Fruit fly (Drosophila melanogaster) ovary, adult (tissue): ENCODE data around the gene CG34269.
A peak's percentile ranks its signal among the peaks of the same experiment; 100 is the strongest.

ENCODE experiments used
- CG17801 ChIP-seq: fragments of 200-800 bp; optimal IDR thresholded peaks from 2 replicates; lab custom pipeline; 2019; ENCODE audit warnings: missing biosample characterization, mild to moderate bottlenecking, missing genetic modification characterization, moderate library complexity; ENCODE audit not compliant: partially characterized antibody

CG34269 gene

DNA sequence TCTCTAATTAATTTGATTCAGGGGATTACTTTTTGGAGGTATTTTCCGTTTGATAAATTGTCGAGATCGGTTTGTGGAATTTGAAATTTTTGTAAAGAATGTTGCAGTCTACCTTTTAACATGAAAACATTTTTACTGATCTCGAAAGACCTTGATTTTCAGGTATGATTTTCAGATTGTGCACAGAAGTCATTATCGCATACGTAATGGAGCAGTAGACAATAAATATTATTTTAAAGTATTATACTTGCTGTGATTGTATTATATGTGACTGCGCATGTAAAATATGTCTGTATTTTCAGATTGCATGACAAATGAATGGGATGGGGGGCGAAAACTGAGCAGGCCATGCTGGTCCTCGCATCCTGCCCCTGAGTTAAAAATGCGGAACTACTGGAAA lies at the start of gene CG34269:
Gene CG34269, plus strand, starts transcription at position 301 of the 400 bp plus-strand sequence.
- TF ChIP-seq CG17801 (GFP tag; lab: Kevin White, UChicago), result no peak

DNA sequence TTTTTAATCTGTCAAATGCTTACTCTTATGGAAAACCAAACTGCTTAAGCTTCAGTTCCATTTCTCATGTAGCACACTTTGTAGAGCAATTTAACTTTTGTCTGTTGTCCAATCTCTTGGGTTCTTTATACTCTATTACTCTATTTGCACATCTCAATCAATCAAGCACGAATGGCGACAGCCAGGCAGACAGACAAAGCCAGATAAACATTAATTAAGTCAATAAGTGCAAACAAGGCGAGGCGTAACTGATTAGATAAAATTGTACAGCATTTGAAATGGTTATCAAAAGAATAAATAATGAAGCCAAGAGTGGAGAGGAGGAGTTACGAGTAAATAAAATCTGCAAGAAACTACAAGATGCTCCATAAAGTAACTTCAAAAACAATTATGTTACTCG lies 44.3 kb upstream of the CG34269 start:
- no peak for TF ChIP-seq CG17801 (GFP tag; lab: Kevin White, UChicago)

DNA sequence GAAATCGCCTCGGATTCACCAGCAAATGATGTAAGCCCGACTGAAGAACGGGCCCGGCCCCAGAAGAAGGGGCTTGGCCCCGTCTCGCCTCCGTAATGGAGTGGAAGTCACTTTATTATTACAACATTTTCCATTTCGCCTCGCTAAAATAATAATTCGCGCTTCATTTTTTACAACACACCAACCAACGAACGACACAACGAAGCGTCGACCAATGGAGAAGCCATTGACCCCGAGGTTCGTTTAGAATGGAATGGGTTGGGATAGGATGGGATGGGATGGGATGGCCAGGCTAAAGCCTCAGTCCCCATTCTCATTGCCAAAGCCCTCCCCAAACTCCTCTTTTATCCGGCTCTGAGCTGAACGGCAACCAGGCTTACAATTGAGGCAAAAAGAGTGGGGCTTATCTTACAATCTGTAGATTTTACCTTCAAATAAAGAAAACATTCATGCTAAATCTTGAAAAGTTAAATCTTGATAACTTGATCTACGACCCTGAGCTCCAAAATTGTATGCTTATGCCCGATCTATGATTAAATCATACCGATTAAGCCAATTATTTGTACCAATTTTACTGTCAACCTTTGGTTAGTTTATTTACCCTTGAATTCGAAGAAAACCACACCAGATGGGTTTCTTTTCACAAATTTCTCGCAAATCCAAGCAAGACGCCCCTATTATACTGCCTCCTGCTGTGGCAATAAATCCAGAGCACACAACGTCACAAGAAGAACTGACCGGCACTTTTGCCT lies 43.4 kb upstream of the CG34269 start:
- TF ChIP-seq CG17801 (GFP tag; lab: Kevin White, UChicago), result no peak

DNA sequence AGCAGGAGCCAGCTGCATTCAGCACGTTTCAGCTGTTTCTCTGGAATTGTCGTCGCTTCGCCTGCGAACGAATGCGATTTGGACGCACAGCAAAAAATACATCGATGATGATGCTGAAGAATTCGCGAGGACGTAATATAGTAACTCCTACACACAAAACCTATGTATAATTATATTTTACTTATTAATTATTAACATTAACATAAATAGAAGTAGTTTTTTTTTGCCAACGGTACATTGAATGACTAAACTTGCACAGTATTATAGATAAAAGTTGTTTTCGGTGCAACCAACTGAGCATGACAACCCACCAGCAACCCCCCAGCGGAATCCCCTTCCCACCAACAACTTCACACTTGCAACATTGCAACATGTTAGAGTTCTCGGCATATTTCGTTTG lies 42.7 kb upstream of the CG34269 start:
- no peak for TF ChIP-seq CG17801 (GFP tag; lab: Kevin White, UChicago)

DNA sequence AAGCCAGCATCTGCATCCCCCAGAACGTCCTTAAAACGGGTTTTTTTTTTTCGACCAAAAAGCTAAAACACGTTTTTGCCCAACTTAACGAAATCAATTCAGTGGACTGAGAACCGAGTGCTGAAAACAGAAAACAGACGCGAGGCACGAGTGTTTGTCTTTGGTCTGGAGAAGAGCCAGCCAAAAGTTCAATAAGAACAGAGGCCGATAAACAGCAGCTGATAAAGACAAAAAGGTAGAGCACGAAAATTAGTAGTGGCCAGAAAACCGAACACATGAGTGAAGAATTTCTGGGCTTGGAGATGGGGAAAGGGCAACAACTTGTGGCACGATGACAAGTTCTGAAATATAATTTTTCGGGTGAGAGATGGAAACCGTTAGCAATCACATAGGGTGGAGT lies 40.0 kb upstream of the CG34269 start:
- TF ChIP-seq CG17801 (GFP tag; lab: Kevin White, UChicago), result no peak

DNA sequence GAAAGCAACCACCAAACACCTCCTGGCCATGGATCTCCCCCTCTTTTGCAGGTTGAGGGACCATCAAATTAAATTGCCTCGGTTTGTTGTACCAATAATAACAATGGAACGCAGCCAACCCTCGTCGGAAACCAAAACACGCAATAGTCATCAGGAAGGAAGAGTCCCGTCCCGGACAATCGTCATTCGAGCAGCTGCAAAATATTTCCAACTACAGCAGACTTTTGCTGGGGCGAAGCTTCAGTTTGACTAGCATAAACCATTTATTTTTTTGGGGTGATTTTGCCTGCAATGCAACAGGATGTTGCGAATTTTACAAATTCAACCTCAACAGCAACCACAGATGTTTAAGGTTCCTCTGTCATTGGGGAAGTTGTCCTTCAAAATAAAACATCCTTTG lies 39.5 kb upstream of the CG34269 start:
- no peak for TF ChIP-seq CG17801 (GFP tag; lab: Kevin White, UChicago)

DNA sequence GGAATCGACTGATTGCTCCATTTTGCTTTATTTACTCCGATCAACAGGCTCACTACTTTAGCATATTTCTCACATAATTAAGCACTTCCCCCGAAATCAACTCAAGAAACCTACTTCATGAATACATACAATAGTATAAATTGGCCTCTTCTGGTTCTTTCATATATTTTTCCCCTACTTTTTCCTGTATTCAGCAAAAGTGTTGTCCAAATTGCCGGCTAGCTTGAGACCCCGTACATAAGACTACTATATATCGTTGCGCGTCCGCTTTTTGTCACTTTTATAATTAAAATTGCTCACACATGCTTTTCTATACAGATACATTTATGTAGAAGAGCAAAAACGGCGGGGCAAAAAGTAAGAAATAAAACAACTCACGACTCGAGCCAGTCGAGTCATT lies 38.8 kb upstream of the CG34269 start:
- no peak for TF ChIP-seq CG17801 (GFP tag; lab: Kevin White, UChicago)

DNA sequence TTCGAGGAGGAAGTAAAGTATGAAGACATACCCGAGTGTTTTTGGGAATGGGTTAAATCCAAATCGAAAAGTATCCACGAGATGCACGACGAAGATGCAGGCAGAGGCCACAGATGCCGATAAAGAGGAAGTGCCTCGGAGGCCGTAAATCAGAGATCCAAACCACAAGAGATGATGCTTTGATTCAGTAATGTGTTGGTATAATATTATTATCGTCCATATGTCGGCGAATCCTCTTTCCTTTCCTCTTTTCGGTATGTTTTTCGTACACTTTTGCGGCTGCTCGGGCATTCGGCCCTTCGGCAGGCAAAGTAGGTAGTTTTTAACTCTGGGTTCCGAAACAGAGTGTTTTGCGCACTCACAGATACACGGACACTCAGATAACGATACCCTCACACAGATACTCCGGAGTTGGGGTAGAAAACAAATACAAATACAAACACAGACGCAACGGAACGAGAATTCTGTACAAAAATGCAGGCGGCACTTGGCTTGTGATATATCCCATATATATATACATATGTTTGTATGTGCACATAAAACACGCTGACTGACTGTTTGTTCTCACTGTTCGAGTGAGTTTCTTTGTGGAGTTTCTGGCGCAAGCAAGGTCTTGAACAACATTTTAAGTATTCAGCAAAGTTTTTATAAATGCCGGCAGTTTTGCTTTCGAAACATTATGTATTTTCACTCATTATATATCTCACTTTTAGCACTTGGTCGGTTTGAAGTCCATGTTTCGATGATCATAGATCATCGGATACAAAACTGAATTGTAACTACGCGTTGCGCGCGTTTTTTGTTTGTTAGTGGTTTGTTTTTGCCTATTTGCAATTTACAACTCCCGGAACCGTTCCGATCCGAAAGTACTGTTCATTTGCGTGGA lies 38.0 kb upstream of the CG34269 start:
- TF ChIP-seq CG17801 (GFP tag; lab: Kevin White, UChicago), result peak; percentile 32

DNA sequence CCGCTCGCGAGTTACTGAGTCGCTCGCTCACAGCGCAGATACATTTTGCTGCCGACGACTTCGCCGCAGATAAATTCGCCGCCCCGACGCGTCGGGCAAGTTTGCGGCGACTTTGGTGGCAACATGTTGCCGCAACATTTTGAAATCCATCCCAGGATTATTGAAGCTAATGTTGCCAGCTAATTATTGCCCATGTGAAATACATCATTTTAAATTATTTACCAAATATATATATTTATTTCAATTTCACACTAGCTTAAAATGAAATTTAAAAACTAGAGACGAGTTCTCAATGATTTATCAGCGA lies 37.4 kb upstream of the CG34269 start:
- no peak for TF ChIP-seq CG17801 (GFP tag; lab: Kevin White, UChicago)

DNA sequence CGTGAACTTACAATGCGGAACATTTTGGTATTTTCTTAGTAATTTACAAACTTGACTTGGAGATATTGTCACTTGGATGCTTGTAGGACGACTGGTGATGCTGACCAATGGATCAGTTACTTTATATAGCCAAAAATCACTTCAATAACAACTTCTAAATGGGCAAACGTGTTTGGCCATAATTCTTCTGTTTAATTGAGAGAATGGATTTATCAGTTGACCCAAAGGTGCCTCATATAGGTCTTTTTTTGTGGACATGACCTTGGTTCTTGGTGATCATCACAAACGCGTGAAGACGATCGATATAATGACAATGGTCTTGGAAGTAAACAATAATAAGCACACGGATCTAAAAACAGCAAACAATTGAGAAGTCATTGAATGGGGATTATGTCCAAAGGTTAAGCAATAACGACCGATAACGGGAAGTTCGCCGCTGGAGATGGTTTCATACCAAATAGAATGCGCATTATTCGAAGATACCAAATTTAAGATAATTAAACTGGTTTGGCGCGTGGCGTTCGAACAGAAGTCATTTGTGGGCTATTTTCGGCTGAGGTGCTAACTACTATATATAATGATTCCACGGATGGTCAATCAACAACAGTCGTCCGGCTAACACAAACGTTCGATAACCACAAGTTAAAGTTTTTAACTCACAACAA lies 27.7 kb upstream of the CG34269 start, which contains the start of the genes CG34267 and CG34268:
Gene CG34267, minus strand, starts transcription at position 101 of the 665 bp plus-strand sequence.
Gene CG34268, plus strand, starts transcription at position 615 of the 665 bp plus-strand sequence.
- no peak for TF ChIP-seq CG17801 (GFP tag; lab: Kevin White, UChicago)

DNA sequence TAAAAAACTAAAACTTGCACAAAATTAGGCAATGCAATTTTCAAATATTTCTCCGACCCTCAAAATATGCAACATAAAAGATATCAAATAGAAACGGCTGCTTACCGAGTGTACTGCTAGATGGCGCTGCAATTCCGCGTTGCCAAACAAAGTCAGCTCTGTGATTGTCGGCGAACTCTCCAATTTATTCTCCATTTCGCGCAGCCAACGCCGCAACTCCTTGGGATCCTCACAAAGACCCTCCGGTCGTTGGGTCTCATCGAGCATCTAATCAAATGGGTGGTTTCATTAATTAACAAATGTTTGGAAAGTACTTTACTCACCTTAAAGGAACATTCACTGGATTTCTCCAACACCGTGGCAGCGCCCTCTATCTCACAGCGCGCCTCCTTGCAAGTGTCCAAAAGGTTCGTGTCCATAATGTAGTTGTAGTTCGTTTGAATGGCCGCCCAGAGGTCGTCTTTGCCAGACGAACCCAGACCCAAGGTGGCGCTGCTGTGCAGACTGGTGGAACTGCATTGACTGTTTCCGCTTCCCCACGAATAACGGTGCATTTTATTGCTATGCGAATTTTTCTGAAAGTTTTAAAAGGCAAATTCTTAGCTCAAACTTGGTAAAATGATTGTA lies 22.2 kb upstream of the CG34269 start:
- peak; percentile 15 for TF ChIP-seq CG17801 (GFP tag; lab: Kevin White, UChicago)

DNA sequence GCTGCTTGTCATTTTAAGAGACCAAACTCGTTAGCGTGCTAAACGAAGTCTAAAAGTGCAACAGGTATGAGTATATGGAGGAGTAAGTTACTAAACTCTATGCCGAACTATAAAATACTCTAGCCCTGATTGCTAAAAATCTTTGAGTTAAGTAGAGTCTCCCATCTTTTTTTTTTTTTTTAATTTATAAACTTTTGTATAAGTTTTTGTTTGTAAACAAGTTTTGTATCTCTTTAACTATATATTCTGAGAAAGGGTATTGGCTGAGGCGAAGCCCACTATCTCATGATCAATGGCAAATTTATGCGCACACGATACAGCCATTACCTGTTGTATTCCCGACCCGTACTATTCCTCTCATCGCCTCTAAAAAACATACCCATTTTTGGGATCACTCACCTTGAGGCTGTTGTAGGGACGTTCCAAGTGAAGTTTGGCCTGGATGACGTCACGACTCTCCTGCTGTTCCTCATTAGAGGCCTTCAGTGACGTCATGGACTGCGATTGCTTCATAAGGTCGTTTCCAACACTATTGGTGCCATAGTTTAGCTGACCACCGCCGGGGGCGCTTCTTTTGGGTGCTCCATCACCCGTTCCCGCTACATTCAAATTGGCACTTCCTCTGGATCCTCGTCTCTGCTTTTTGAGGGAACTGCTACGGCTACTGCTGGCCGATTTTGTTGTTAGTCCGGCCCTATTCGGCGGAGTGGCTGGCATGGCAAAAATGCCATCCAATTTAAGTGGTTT lies 20.4 kb upstream of the CG34269 start:
- no peak for TF ChIP-seq CG17801 (GFP tag; lab: Kevin White, UChicago)

DNA sequence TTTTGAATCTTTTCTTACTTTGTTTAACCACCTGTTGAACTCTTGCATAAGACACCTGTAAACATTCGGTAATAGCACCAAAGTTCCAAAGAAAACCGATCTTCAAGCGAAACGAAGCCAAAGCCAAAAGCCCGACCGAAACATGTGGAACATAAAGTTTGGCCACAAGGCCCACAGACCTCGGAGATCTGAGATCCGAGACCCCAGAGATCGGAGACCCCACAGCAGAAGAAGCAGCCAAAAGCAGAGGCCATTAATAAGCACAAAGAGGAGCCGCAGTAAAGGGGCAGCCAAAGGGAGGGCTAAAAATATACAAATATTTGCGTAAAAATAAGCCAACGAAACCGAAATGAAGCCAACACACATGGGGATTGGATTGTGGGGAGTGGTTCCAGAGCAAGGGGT lies 17.3 kb upstream of the CG34269 start:
- TF ChIP-seq CG17801 (GFP tag; lab: Kevin White, UChicago), result no peak

DNA sequence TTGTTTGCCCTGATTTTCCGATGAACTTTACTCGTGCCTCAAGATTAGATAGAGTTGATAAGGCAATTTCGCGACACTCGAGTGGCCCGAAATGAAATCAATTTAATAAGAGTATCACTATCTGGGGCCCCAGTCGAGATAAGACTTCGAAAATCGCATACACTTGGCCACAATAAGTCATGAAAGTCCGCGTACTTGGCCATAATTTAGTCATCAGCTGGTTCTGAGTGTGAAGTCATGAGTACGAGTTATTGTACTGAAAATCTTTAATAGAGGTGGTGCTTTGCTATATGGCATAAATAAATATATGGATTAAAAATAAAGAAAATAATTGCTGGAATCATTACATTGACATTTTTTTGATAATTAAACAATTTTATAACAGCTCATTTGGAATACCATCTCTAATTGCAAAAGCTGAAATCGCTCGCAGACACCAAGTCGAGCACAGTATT lies 16.4 kb upstream of the CG34269 start:
- no peak for TF ChIP-seq CG17801 (GFP tag; lab: Kevin White, UChicago)
